Worm (Caenorhabditis elegans): ENCODE data around the gene gcy-1.

ce11 chrII:9557437-9558150, 40.9 kb upstream of the gcy-1 start, which contains the start of gene zfp-2:
- TF ChIP-seq hnd-1 (tag; optimal IDR thresholded peaks at IDR 0.05) (no peak), ets-7 (tag; optimal IDR thresholded peaks at IDR 0.05) (no peak), ama-1 (optimal IDR thresholded peaks at IDR 0.05) (no peak), aly-1 (tag; optimal IDR thresholded peaks at IDR 0.05) (no peak), tbx-37 (GFP tag; conservative IDR thresholded peaks at IDR 0.05) (no peak), tra-4 (tag; optimal IDR thresholded peaks at IDR 0.05) (no peak), pes-1 (GFP tag; IDR thresholded peaks at IDR 0.05) (no peak)

Data from whole organism, early embryonic.